Worm (Caenorhabditis elegans): ENCODE measurements around the gene grp-1.

DNA sequence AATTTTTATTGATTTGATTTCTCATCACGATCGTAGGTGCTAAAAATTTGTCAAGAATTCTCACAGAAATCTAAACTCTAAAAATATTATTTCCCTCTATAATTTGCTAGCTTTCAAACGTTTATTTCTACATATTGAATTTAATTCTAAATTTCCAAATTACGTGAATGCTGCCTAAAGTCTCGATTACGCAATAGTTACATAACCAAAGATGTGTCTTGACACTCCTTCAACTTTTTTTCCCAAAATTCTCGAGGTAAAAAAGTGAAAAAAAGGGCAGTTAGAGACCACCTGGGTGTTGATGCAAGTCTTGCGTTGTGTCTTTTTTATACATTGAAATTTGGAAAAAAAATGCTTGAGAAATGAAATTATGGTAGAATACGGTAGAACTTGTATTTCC is 33.7 kb upstream of the grp-1 start:
- TF ChIP-seq flt-1 (GFP tag; IDR thresholded peaks at IDR 0.05) (no peak), med-1 (GFP tag; optimal IDR thresholded peaks at IDR 0.05; ENCODE audit: insufficient read depth) (no peak)

Data from whole organism, midembryonic.